Fruit fly (Drosophila melanogaster) whole organism, prepupa: ENCODE measurements around the gene Grip71.
A peak's percentile ranks its signal among the peaks of the same experiment; 100 is the strongest.

Source experiments
- CG10631 ChIP-seq: fragments of 200-800 bp; sonication (Bioruptor generic); optimal IDR thresholded peaks from 2 replicates; lab custom pipeline; 2016; ENCODE audit warnings: missing biosample characterization, missing genetic modification characterization
- CG10669 ChIP-seq: fragments of 200-800 bp; sonication (Bioruptor generic); optimal IDR thresholded peaks from 3 replicates; lab custom pipeline; 2018; ENCODE audit warnings: missing biosample characterization, mild to moderate bottlenecking, missing genetic modification characterization, moderate library complexity
- CG11902 ChIP-seq: fragments of 200-800 bp; sonication (Bioruptor generic); optimal IDR thresholded peaks from 3 replicates; lab custom pipeline; 2016; ENCODE audit warnings: missing biosample characterization, missing genetic modification characterization
- CG1621 ChIP-seq: fragments of 200-800 bp; sonication (Bioruptor generic); optimal IDR thresholded peaks from 3 replicates; lab custom pipeline; 2018; ENCODE audit warnings: missing biosample characterization, mild to moderate bottlenecking, missing genetic modification characterization
- CG3032 ChIP-seq: fragments of 200-800 bp; optimal IDR thresholded peaks from 2 replicates; lab custom pipeline; 2019; ENCODE audit warnings: missing biosample characterization, mild to moderate bottlenecking, missing genetic modification characterization, moderate library complexity
- CG31627 ChIP-seq: fragments of 200-800 bp; sonication (Bioruptor generic); optimal IDR thresholded peaks from 3 replicates; lab custom pipeline; 2016; ENCODE audit warnings: missing biosample characterization, missing genetic modification characterization
- CG32006 ChIP-seq: fragments of 200-800 bp; sonication (Bioruptor generic); optimal IDR thresholded peaks from 3 replicates; lab custom pipeline; 2017; ENCODE audit warnings: missing biosample characterization, mild to moderate bottlenecking, missing genetic modification characterization
- CG3919 ChIP-seq: fragments of 200-800 bp; sonication (Bioruptor generic); optimal IDR thresholded peaks from 3 replicates; lab custom pipeline; 2016; ENCODE audit warnings: missing biosample characterization, missing genetic modification characterization
- CG4318 ChIP-seq: fragments of 200-800 bp; sonication (Bioruptor generic); optimal IDR thresholded peaks from 3 replicates; lab custom pipeline; 2017; ENCODE audit warnings: missing biosample characterization, mild to moderate bottlenecking, missing genetic modification characterization
- CG6163 ChIP-seq: fragments of 200-800 bp; sonication (Bioruptor generic); IDR thresholded peaks from 3 replicates; pipeline ENCODE4 v1.3.6; 2022; ENCODE audit warnings: missing biosample characterization, missing genetic modification characterization
- CG6792 ChIP-seq: fragments of 200-800 bp; sonication (Bioruptor generic); optimal IDR thresholded peaks from 3 replicates; lab custom pipeline; 2016; ENCODE audit warnings: missing biosample characterization, missing genetic modification characterization
- CG6808 ChIP-seq: fragments of 200-800 bp; sonication (Bioruptor generic); optimal IDR thresholded peaks from 3 replicates; lab custom pipeline; 2017; ENCODE audit warnings: missing biosample characterization, missing genetic modification characterization, mild to moderate bottlenecking, moderate library complexity, missing genetic modification reagents
- CG6854 ChIP-seq: fragments of 200-800 bp; sonication (Bioruptor generic); optimal IDR thresholded peaks from 2 replicates; lab custom pipeline; 2017; ENCODE audit warnings: missing biosample characterization, mild to moderate bottlenecking, missing genetic modification characterization
- CG7368 ChIP-seq: fragments of 200-800 bp; sonication (Bioruptor generic); optimal IDR thresholded peaks from 3 replicates; lab custom pipeline; 2016; ENCODE audit warnings: missing biosample characterization, missing genetic modification characterization
- CG8119 ChIP-seq: fragments of 200-800 bp; sonication (Bioruptor generic); IDR thresholded peaks from 3 replicates; pipeline ENCODE4 v1.3.6; 2022; ENCODE audit warnings: missing biosample characterization, missing genetic modification characterization
- CG8319 ChIP-seq: fragments of 200-800 bp; sonication (Bioruptor generic); optimal IDR thresholded peaks from 3 replicates; lab custom pipeline; 2016; ENCODE audit warnings: missing biosample characterization, missing genetic modification characterization
- CG8632 ChIP-seq: fragments of 200-800 bp; sonication (Bioruptor generic); optimal IDR thresholded peaks from 3 replicates; lab custom pipeline; 2016; ENCODE audit warnings: missing biosample characterization, missing genetic modification characterization
- CG9139 ChIP-seq: fragments of 200-800 bp; sonication (Bioruptor generic); optimal IDR thresholded peaks from 3 replicates; lab custom pipeline; 2017; ENCODE audit warnings: missing biosample characterization, mild to moderate bottlenecking, missing genetic modification characterization
- Eip75B ChIP-seq: fragments of 200-800 bp; sonication (Bioruptor generic); optimal IDR thresholded peaks from 3 replicates; lab custom pipeline; 2016; ENCODE audit warnings: missing biosample characterization, missing genetic modification characterization
- Eip78C ChIP-seq: fragments of 200-800 bp; sonication (Bioruptor generic); peaks from one replicate; lab custom pipeline; 2016; ENCODE audit warnings: missing biosample characterization, missing genetic modification characterization
- Ets96B ChIP-seq: fragments of 200-800 bp; optimal IDR thresholded peaks from 2 replicates; lab custom pipeline; 2019; ENCODE audit warnings: missing biosample characterization, mild to moderate bottlenecking, missing genetic modification characterization, moderate library complexity
- Gug ChIP-seq: fragments of 200-800 bp; sonication (Bioruptor generic); IDR thresholded peaks from 2 replicates; pipeline ENCODE4 v1.3.6; 2022; ENCODE audit warnings: missing biosample characterization, missing genetic modification characterization
- Hr38 ChIP-seq: sonication (Bioruptor generic); optimal IDR thresholded peaks from 2 replicates; lab custom pipeline; 2016; ENCODE audit warnings: missing biosample characterization, missing genetic modification characterization
- Hr39 ChIP-seq: fragments of 200-800 bp; sonication (Bioruptor generic); optimal IDR thresholded peaks from 2 replicates; lab custom pipeline; 2016; ENCODE audit warnings: missing biosample characterization, missing genetic modification characterization
- Hr4 ChIP-seq: fragments of 200-800 bp; sonication (Bioruptor generic); optimal IDR thresholded peaks from 3 replicates; lab custom pipeline; 2016; ENCODE audit warnings: missing biosample characterization, missing genetic modification characterization
- Lpt ChIP-seq: fragments of 200-800 bp; sonication (Bioruptor generic); optimal IDR thresholded peaks from 3 replicates; lab custom pipeline; 2016; ENCODE audit warnings: missing biosample characterization, missing genetic modification characterization
- Met ChIP-seq: fragments of 200-800 bp; sonication (Bioruptor generic); optimal IDR thresholded peaks from 3 replicates; lab custom pipeline; 2016; ENCODE audit warnings: missing biosample characterization, missing genetic modification characterization
- OdsH ChIP-seq: fragments of 200-800 bp; sonication (Bioruptor generic); optimal IDR thresholded peaks from 3 replicates; lab custom pipeline; 2016; ENCODE audit warnings: missing biosample characterization, missing genetic modification characterization
- Smox ChIP-seq: fragments of 200-800 bp; sonication (Bioruptor generic); optimal IDR thresholded peaks from 3 replicates; lab custom pipeline; 2016; ENCODE audit warnings: missing biosample characterization, missing genetic modification characterization
- Sox102F ChIP-seq: fragments of 200-800 bp; sonication (Bioruptor generic); optimal IDR thresholded peaks from 2 replicates; lab custom pipeline; 2016; ENCODE audit warnings: missing biosample characterization, mild to moderate bottlenecking, missing genetic modification characterization
- Sox14 ChIP-seq: fragments of 200-800 bp; sonication (Bioruptor generic); optimal IDR thresholded peaks from 3 replicates; lab custom pipeline; 2016; ENCODE audit warnings: missing biosample characterization, missing genetic modification characterization
- Sox15 ChIP-seq: fragments of 200-800 bp; sonication (Bioruptor generic); optimal IDR thresholded peaks from 3 replicates; lab custom pipeline; 2016; ENCODE audit warnings: missing biosample characterization, missing genetic modification characterization
- achi ChIP-seq: fragments of 200-800 bp; sonication (Bioruptor generic); optimal IDR thresholded peaks from 3 replicates; lab custom pipeline; 2016; ENCODE audit warnings: missing biosample characterization, missing genetic modification characterization
- acj6 ChIP-seq: fragments of 200-800 bp; sonication (Bioruptor generic); optimal IDR thresholded peaks from 3 replicates; lab custom pipeline; 2016; ENCODE audit warnings: missing biosample characterization, missing genetic modification characterization
- dac ChIP-seq: fragments of 200-800 bp; sonication (Bioruptor generic); optimal IDR thresholded peaks from 2 replicates; lab custom pipeline; 2017; ENCODE audit warnings: missing biosample characterization, mild to moderate bottlenecking, missing genetic modification characterization
- dsx ChIP-seq: fragments of 200-800 bp; optimal IDR thresholded peaks from 3 replicates; lab custom pipeline; 2019; ENCODE audit warnings: missing biosample characterization, mild to moderate bottlenecking, missing genetic modification characterization, moderate library complexity; ENCODE audit not compliant: poor library complexity, severe bottlenecking
- eg ChIP-seq: fragments of 200-800 bp; sonication (Bioruptor generic); IDR thresholded peaks from 3 replicates; pipeline ENCODE4 v1.3.6; 2022; ENCODE audit warnings: missing biosample characterization, missing genetic modification characterization
- esn ChIP-seq: fragments of 200-800 bp; sonication (Bioruptor generic); optimal IDR thresholded peaks from 2 replicates; lab custom pipeline; 2016; ENCODE audit warnings: missing biosample characterization, mild to moderate bottlenecking, missing genetic modification characterization, moderate library complexity
- fd85E ChIP-seq: fragments of 200-800 bp; sonication (Bioruptor generic); optimal IDR thresholded peaks from 3 replicates; lab custom pipeline; 2016; ENCODE audit warnings: missing biosample characterization, missing genetic modification characterization
- lz ChIP-seq: fragments of 200-800 bp; sonication (Bioruptor generic); optimal IDR thresholded peaks from 3 replicates; lab custom pipeline; 2016; ENCODE audit warnings: missing biosample characterization, missing genetic modification characterization
- pdm3 ChIP-seq: fragments of 200-800 bp; sonication (Bioruptor generic); optimal IDR thresholded peaks from 3 replicates; lab custom pipeline; 2016; ENCODE audit warnings: missing biosample characterization, missing genetic modification characterization
- salr ChIP-seq, 2 experiments: fragments of 200-800 bp; sonication (Bioruptor generic); optimal IDR thresholded peaks; 3 replicates each; lab custom pipeline; 2016 to 2018; ENCODE audit warnings: missing biosample characterization in 2 of 2, missing genetic modification characterization in 2 of 2, mild to moderate bottlenecking in 1 of 2
- spab ChIP-seq: fragments of 200-800 bp; sonication (Bioruptor generic); optimal IDR thresholded peaks from 2 replicates; lab custom pipeline; 2017; ENCODE audit warnings: missing biosample characterization, mild to moderate bottlenecking, missing genetic modification characterization, missing genetic modification reagents
- ss ChIP-seq, 2 experiments: fragments of 200-800 bp; sonication (Bioruptor generic); optimal IDR thresholded peaks; 2 replicates in 1 of 2; 3 replicates in 1 of 2; lab custom pipeline; 2017 to 2018; ENCODE audit warnings: mild to moderate bottlenecking in 2 of 2, missing biosample characterization in 2 of 2, missing genetic modification characterization in 2 of 2, moderate library complexity in 1 of 2
- svp ChIP-seq: fragments of 200-800 bp; sonication (Bioruptor generic); peaks from one replicate; lab custom pipeline; 2016; ENCODE audit warnings: missing biosample characterization, missing genetic modification characterization
- topi ChIP-seq: fragments of 200-800 bp; sonication (Bioruptor generic); optimal IDR thresholded peaks from 3 replicates; lab custom pipeline; 2016; ENCODE audit warnings: missing biosample characterization, missing genetic modification characterization
- vri ChIP-seq: fragments of 200-800 bp; sonication (Bioruptor generic); optimal IDR thresholded peaks from 3 replicates; lab custom pipeline; 2016; ENCODE audit warnings: missing biosample characterization, mild to moderate bottlenecking, missing genetic modification characterization

The Grip71 gene

dm6 chr2L:18743896-18744295 lies 35.2 kb downstream of the Grip71 start (continued):
- no peak for TF ChIP-seq dsx (GFP tag; lab: Kevin White, UChicago)
- no peak for TF ChIP-seq vri
- TF ChIP-seq CG11902: no peak
- peak; percentile 66 for TF ChIP-seq CG32006 (GFP tag; lab: Kevin White, UChicago)
- no peak for TF ChIP-seq Met (GFP tag; lab: Kevin White, UChicago)
- no peak for TF ChIP-seq lz (GFP tag; lab: Kevin White, UChicago)
- TF ChIP-seq CG4318: peak; percentile 48
- no peak for TF ChIP-seq CG1621 (tag; lab: Kevin White, UChicago)
- TF ChIP-seq Smox: no peak
- TF ChIP-seq fd85E (GFP tag; lab: Kevin White, UChicago): no peak
- no peak for TF ChIP-seq Sox15 (GFP tag; lab: Kevin White, UChicago)
- TF ChIP-seq CG31627 (GFP tag; lab: Kevin White, UChicago): no peak
- no peak for TF ChIP-seq CG8632 (GFP tag; lab: Kevin White, UChicago)
- TF ChIP-seq CG8319 (GFP tag; lab: Kevin White, UChicago): no peak
- peak in 1 of 2 experiments; percentile 7 for TF ChIP-seq salr (GFP tag; optimal IDR thresholded peaks at IDR 0.05; lab: Kevin White, UChicago)
- TF ChIP-seq CG6808 (GFP tag; lab: Kevin White, UChicago): no peak
- peak; percentile 56; the same call in 1 of the 3 replicates for TF ChIP-seq eg (GFP tag; lab: Robert Waterston, UW)
- peak; percentile 82 for TF ChIP-seq Eip78C (GFP tag; lab: Kevin White, UChicago)
- TF ChIP-seq Sox14 (GFP tag; lab: Kevin White, UChicago): peak; percentile 3
- TF ChIP-seq Hr39 (GFP tag; lab: Kevin White, UChicago): no peak
- no peak for TF ChIP-seq esn (GFP tag; lab: Kevin White, UChicago)
- TF ChIP-seq CG3919 (GFP tag; lab: Kevin White, UChicago): peak; percentile 43
- TF ChIP-seq CG6792 (GFP tag; lab: Kevin White, UChicago): no peak
- peak; percentile 83 for TF ChIP-seq Hr4 (GFP tag; lab: Kevin White, UChicago)
- TF ChIP-seq CG10669: peak; percentile 6
- peak; percentile 46 for TF ChIP-seq CG10631
- TF ChIP-seq spab (GFP tag; lab: Kevin White, UChicago): no peak
- no peak for TF ChIP-seq topi

- TF ChIP-seq CG4318 (no peak), Eip78C (GFP tag; lab: Kevin White, UChicago) (no peak), CG8119 (no peak), CG3032 (tag; lab: Kevin White, UChicago) (no peak), pdm3 (GFP tag; lab: Kevin White, UChicago) (no peak), CG8319 (GFP tag; lab: Kevin White, UChicago) (no peak), CG6808 (GFP tag; lab: Kevin White, UChicago) (no peak), OdsH (GFP tag; lab: Kevin White, UChicago) (no peak), CG8632 (GFP tag; lab: Kevin White, UChicago) (no peak), salr (GFP tag; optimal IDR thresholded peaks at IDR 0.05; lab: Kevin White, UChicago) (no peak), Lpt (no peak), CG10669 (no peak), achi (GFP tag; lab: Kevin White, UChicago) (no peak)
- TF ChIP-seq, all 60 proteins: peak for 0
Measured at dm6 chr2L:18745454-18745853, 36.8 kb downstream of the Grip71 start.

- TF ChIP-seq Sox102F: no peak
- no peak for TF ChIP-seq CG7368 (GFP tag; lab: Kevin White, UChicago)
- TF ChIP-seq spab (GFP tag; lab: Kevin White, UChicago): no peak
- TF ChIP-seq CG3032 (tag; lab: Kevin White, UChicago): no peak
- no peak for TF ChIP-seq Gug (GFP tag; lab: Robert Waterston, UW)
- peak; percentile 20 for TF ChIP-seq achi (GFP tag; lab: Kevin White, UChicago)
- no peak for TF ChIP-seq svp
- TF ChIP-seq CG1621 (tag; lab: Kevin White, UChicago): no peak
- no peak for TF ChIP-seq CG10669
- peak; percentile 65 for TF ChIP-seq CG32006 (GFP tag; lab: Kevin White, UChicago)
- TF ChIP-seq CG8632 (GFP tag; lab: Kevin White, UChicago): no peak
- no peak for TF ChIP-seq topi
- TF ChIP-seq ss (GFP tag; optimal IDR thresholded peaks at IDR 0.05; lab: Kevin White, UChicago): no peak
- peak; percentile 15 for TF ChIP-seq CG4318
- TF ChIP-seq CG9139 (GFP tag; lab: Kevin White, UChicago): no peak
- no peak for TF ChIP-seq vri
- TF ChIP-seq CG6854 (GFP tag; lab: Kevin White, UChicago): no peak
- TF ChIP-seq CG6163: peak; percentile 45; the same call in 2 of the 3 replicates
- no peak for TF ChIP-seq acj6
- TF ChIP-seq lz (GFP tag; lab: Kevin White, UChicago): no peak
- no peak for TF ChIP-seq dac
- no peak for TF ChIP-seq Ets96B (tag; lab: Kevin White, UChicago)
- no peak for TF ChIP-seq Eip75B (GFP tag; lab: Kevin White, UChicago)
- TF ChIP-seq Hr38 (GFP tag; lab: Kevin White, UChicago): no peak
- peak; percentile 14 for TF ChIP-seq CG3919 (GFP tag; lab: Kevin White, UChicago)
Measured at dm6 chr2L:18746694-18747093, 38.0 kb downstream of the Grip71 start.
